Fruit fly (Drosophila melanogaster): Measurements from ENCODE around the gene CG31371.

Gene CG31371

dm6 chr3R:30503406-30503805 lies at the start of gene CG31371:
CG31371 (minus strand) TSS chr3R:30503506.
- TF ChIP-seq CG1620 (GFP tag; optimal IDR thresholded peaks at IDR 0.05), result no peak
- TF ChIP-seq Clk (GFP tag; optimal IDR thresholded peaks at IDR 0.05), result no peak
- TF ChIP-seq bab1 (GFP tag; optimal IDR thresholded peaks at IDR 0.05), result no peak
- TF ChIP-seq cnc (optimal IDR thresholded peaks at IDR 0.05), result no peak
- TF ChIP-seq Crg-1 (GFP tag; optimal IDR thresholded peaks at IDR 0.05), result no peak
- no peak for TF ChIP-seq CG12768 (GFP tag; optimal IDR thresholded peaks at IDR 0.05)
- TF ChIP-seq CG7045 (GFP tag; optimal IDR thresholded peaks at IDR 0.05), result no peak
- TF ChIP-seq Hr96 (GFP tag; optimal IDR thresholded peaks at IDR 0.05), result no peak
- TF ChIP-seq ovo (GFP tag; optimal IDR thresholded peaks at IDR 0.05), result no peak
- TF ChIP-seq tj (GFP tag; optimal IDR thresholded peaks at IDR 0.05), result no peak
- TF ChIP-seq CG14711 (tag; optimal IDR thresholded peaks at IDR 0.05), result no peak
- TF ChIP-seq CG11617 (GFP tag; optimal IDR thresholded peaks at IDR 0.05), result no peak
- TF ChIP-seq kay (GFP tag; ENCODE audit: borderline replicate concordance), result no peak
- TF ChIP-seq toe (GFP tag; optimal IDR thresholded peaks at IDR 0.05), result no peak

dm6 chr3R:30552548-30552947 lies 49.2 kb upstream of the CG31371 start:
- TF ChIP-seq pad (GFP tag; optimal IDR thresholded peaks at IDR 0.05) (no peak), ovo (GFP tag; optimal IDR thresholded peaks at IDR 0.05) (no peak), CG12768 (GFP tag; optimal IDR thresholded peaks at IDR 0.05) (no peak), Hr96 (GFP tag; optimal IDR thresholded peaks at IDR 0.05) (no peak), CG7045 (GFP tag; optimal IDR thresholded peaks at IDR 0.05) (no peak), kay (GFP tag; ENCODE audit: borderline replicate concordance) (no peak), tj (GFP tag; optimal IDR thresholded peaks at IDR 0.05) (no peak), CG7101 (tag; optimal IDR thresholded peaks at IDR 0.05) (no peak)

dm6 chr3R:30550044-30550443 lies 46.7 kb upstream of the CG31371 start:
- TF ChIP-seq CG1620 (GFP tag; optimal IDR thresholded peaks at IDR 0.05) (no peak), cic (GFP tag; optimal IDR thresholded peaks at IDR 0.05) (no peak)

- no peak for TF ChIP-seq Clk (GFP tag; optimal IDR thresholded peaks at IDR 0.05)
Measured at dm6 chr3R:30544974-30545373, 41.7 kb upstream of the CG31371 start.

- no peak for TF ChIP-seq CG1620 (GFP tag; optimal IDR thresholded peaks at IDR 0.05)
- no peak for TF ChIP-seq CG11617 (GFP tag; optimal IDR thresholded peaks at IDR 0.05)
- TF ChIP-seq Crg-1 (GFP tag; optimal IDR thresholded peaks at IDR 0.05), result no peak
- TF ChIP-seq bab1 (GFP tag; optimal IDR thresholded peaks at IDR 0.05), result no peak
- TF ChIP-seq Hr96 (GFP tag; optimal IDR thresholded peaks at IDR 0.05), result no peak
- no peak for TF ChIP-seq pad (GFP tag; optimal IDR thresholded peaks at IDR 0.05)
- no peak for TF ChIP-seq cnc (optimal IDR thresholded peaks at IDR 0.05)
- TF ChIP-seq cic (GFP tag; optimal IDR thresholded peaks at IDR 0.05), result no peak
- no peak for TF ChIP-seq CG7045 (GFP tag; optimal IDR thresholded peaks at IDR 0.05)
- no peak for TF ChIP-seq CG7101 (tag; optimal IDR thresholded peaks at IDR 0.05)
- no peak for TF ChIP-seq toe (GFP tag; optimal IDR thresholded peaks at IDR 0.05)
- no peak for TF ChIP-seq Clk (GFP tag; optimal IDR thresholded peaks at IDR 0.05)
- no peak for TF ChIP-seq ovo (GFP tag; optimal IDR thresholded peaks at IDR 0.05)
- no peak for TF ChIP-seq CG33017 (tag; optimal IDR thresholded peaks at IDR 0.05)
- no peak for TF ChIP-seq CG14711 (tag; optimal IDR thresholded peaks at IDR 0.05)
Measured at dm6 chr3R:30541469-30541868, 38.2 kb upstream of the CG31371 start.

dm6 chr3R:30540196-30540595 lies 36.9 kb upstream of the CG31371 start:
- TF ChIP-seq CG7045 (GFP tag; optimal IDR thresholded peaks at IDR 0.05) (peak; percentile 62), pad (GFP tag; optimal IDR thresholded peaks at IDR 0.05) (no peak), kay (GFP tag; ENCODE audit: borderline replicate concordance) (no peak), CG12768 (GFP tag; optimal IDR thresholded peaks at IDR 0.05) (peak; percentile 38), CG7101 (tag; optimal IDR thresholded peaks at IDR 0.05) (peak; percentile 24), Hr96 (GFP tag; optimal IDR thresholded peaks at IDR 0.05) (peak; percentile 44), cnc (optimal IDR thresholded peaks at IDR 0.05) (no peak), CG33017 (tag; optimal IDR thresholded peaks at IDR 0.05) (peak; percentile 20), toe (GFP tag; optimal IDR thresholded peaks at IDR 0.05) (peak; percentile 37), CG5204 (GFP tag; optimal IDR thresholded peaks at IDR 0.05) (peak; percentile 38), CG14711 (tag; optimal IDR thresholded peaks at IDR 0.05) (peak; percentile 44)

- TF ChIP-seq Clk (GFP tag; optimal IDR thresholded peaks at IDR 0.05) (no peak), CG11617 (GFP tag; optimal IDR thresholded peaks at IDR 0.05) (no peak), ovo (GFP tag; optimal IDR thresholded peaks at IDR 0.05) (no peak), CG1620 (GFP tag; optimal IDR thresholded peaks at IDR 0.05) (no peak), Crg-1 (GFP tag; optimal IDR thresholded peaks at IDR 0.05) (no peak), CG12768 (GFP tag; optimal IDR thresholded peaks at IDR 0.05) (no peak), cic (GFP tag; optimal IDR thresholded peaks at IDR 0.05) (no peak), tj (GFP tag; optimal IDR thresholded peaks at IDR 0.05) (no peak), Mnt (GFP tag; optimal IDR thresholded peaks at IDR 0.05) (no peak), pad (GFP tag; optimal IDR thresholded peaks at IDR 0.05) (no peak), kay (GFP tag; ENCODE audit: borderline replicate concordance) (no peak), CG5204 (GFP tag; optimal IDR thresholded peaks at IDR 0.05) (no peak), cnc (optimal IDR thresholded peaks at IDR 0.05) (no peak)
Measured at dm6 chr3R:30536919-30537318, 33.6 kb upstream of the CG31371 start.

dm6 chr3R:30536432-30536831 lies 33.1 kb upstream of the CG31371 start:
- TF ChIP-seq CG33017 (tag; optimal IDR thresholded peaks at IDR 0.05), result no peak
- TF ChIP-seq Hr96 (GFP tag; optimal IDR thresholded peaks at IDR 0.05), result no peak
- no peak for TF ChIP-seq Mnt (GFP tag; optimal IDR thresholded peaks at IDR 0.05)
- no peak for TF ChIP-seq bab1 (GFP tag; optimal IDR thresholded peaks at IDR 0.05)
- no peak for TF ChIP-seq CG7045 (GFP tag; optimal IDR thresholded peaks at IDR 0.05)
- no peak for TF ChIP-seq kay (GFP tag; ENCODE audit: borderline replicate concordance)
